Worm (Caenorhabditis elegans): ENCODE measurements around the gene C48D1.9.

DNA sequence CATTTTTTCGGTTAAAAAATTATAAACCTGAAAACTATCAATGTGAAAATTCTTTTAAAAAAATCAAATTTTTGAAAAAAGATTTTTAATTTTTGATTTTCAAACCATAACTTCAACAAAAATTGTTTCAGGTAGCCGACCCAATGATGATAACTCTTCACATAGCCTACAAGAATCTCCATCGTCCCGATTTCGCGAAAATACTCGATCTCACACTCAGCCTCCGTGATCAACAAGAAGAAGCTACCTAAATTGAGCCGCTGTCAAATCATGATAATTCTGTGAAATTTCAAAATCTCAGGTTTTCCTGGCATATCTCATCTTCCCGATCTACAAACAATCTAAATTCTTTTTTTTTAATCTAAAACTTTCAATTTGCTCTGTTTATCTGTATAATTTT, 40.8 kb upstream of the C48D1.9 start:
- TF ChIP-seq nhr-76 (tag; optimal IDR thresholded peaks at IDR 0.05): no peak
- TF ChIP-seq nhr-11 (tag; optimal IDR thresholded peaks at IDR 0.05): no peak
- no peak for TF ChIP-seq elt-3 (tag; optimal IDR thresholded peaks at IDR 0.05)
- TF ChIP-seq nhr-237 (tag; optimal IDR thresholded peaks at IDR 0.05): no peak
- no peak for TF ChIP-seq ztf-4 (tag; optimal IDR thresholded peaks at IDR 0.05)
- TF ChIP-seq vab-15 (tag; optimal IDR thresholded peaks at IDR 0.05): no peak
